Fruit fly (Drosophila melanogaster) whole organism, prepupa: ENCODE measurements around the gene CG42815.

ENCODE experiments used
- CG10631 ChIP-seq: fragments of 200-800 bp; sonication (Bioruptor generic); optimal IDR thresholded peaks from 2 replicates; lab custom pipeline; 2016; ENCODE audit warnings: missing biosample characterization, missing genetic modification characterization
- CG10669 ChIP-seq: fragments of 200-800 bp; sonication (Bioruptor generic); optimal IDR thresholded peaks from 3 replicates; lab custom pipeline; 2018; ENCODE audit warnings: missing biosample characterization, mild to moderate bottlenecking, missing genetic modification characterization, moderate library complexity
- CG11294 ChIP-seq: fragments of 200-800 bp; sonication (Bioruptor generic); IDR thresholded peaks from 2 replicates; pipeline ENCODE4 v1.3.6; 2022; ENCODE audit warnings: missing biosample characterization, missing genetic modification characterization
- CG11762 ChIP-seq: fragments of 200-800 bp; sonication (Bioruptor generic); optimal IDR thresholded peaks from 3 replicates; lab custom pipeline; 2016; ENCODE audit warnings: missing biosample characterization, missing genetic modification characterization; ENCODE audit not compliant: insufficient read depth
- CG11902 ChIP-seq: fragments of 200-800 bp; sonication (Bioruptor generic); optimal IDR thresholded peaks from 3 replicates; lab custom pipeline; 2016; ENCODE audit warnings: missing biosample characterization, missing genetic modification characterization
- CG1621 ChIP-seq: fragments of 200-800 bp; sonication (Bioruptor generic); optimal IDR thresholded peaks from 3 replicates; lab custom pipeline; 2018; ENCODE audit warnings: missing biosample characterization, mild to moderate bottlenecking, missing genetic modification characterization
- CG16779 ChIP-seq: fragments of 200-800 bp; sonication (Bioruptor generic); optimal IDR thresholded peaks from 3 replicates; lab custom pipeline; 2017; ENCODE audit warnings: missing biosample characterization, mild to moderate bottlenecking, missing genetic modification characterization
- CG31627 ChIP-seq: fragments of 200-800 bp; sonication (Bioruptor generic); optimal IDR thresholded peaks from 3 replicates; lab custom pipeline; 2016; ENCODE audit warnings: missing biosample characterization, missing genetic modification characterization
- CG32006 ChIP-seq: fragments of 200-800 bp; sonication (Bioruptor generic); optimal IDR thresholded peaks from 3 replicates; lab custom pipeline; 2017; ENCODE audit warnings: missing biosample characterization, mild to moderate bottlenecking, missing genetic modification characterization
- CG34406 ChIP-seq: fragments of 200-800 bp; sonication (Bioruptor generic); optimal IDR thresholded peaks from 3 replicates; lab custom pipeline; 2016; ENCODE audit warnings: missing biosample characterization, missing genetic modification characterization
- CG4318 ChIP-seq: fragments of 200-800 bp; sonication (Bioruptor generic); optimal IDR thresholded peaks from 3 replicates; lab custom pipeline; 2017; ENCODE audit warnings: missing biosample characterization, mild to moderate bottlenecking, missing genetic modification characterization
- CG6163 ChIP-seq: fragments of 200-800 bp; sonication (Bioruptor generic); IDR thresholded peaks from 3 replicates; pipeline ENCODE4 v1.3.6; 2022; ENCODE audit warnings: missing biosample characterization, missing genetic modification characterization
- CG6276 ChIP-seq: fragments of 200-800 bp; sonication (Bioruptor generic); optimal IDR thresholded peaks from 2 replicates; lab custom pipeline; 2017; ENCODE audit warnings: missing biosample characterization, mild to moderate bottlenecking, missing genetic modification characterization
- CG6792 ChIP-seq: fragments of 200-800 bp; sonication (Bioruptor generic); optimal IDR thresholded peaks from 3 replicates; lab custom pipeline; 2016; ENCODE audit warnings: missing biosample characterization, missing genetic modification characterization
- CG6854 ChIP-seq: fragments of 200-800 bp; sonication (Bioruptor generic); optimal IDR thresholded peaks from 2 replicates; lab custom pipeline; 2017; ENCODE audit warnings: missing biosample characterization, mild to moderate bottlenecking, missing genetic modification characterization
- CG8119 ChIP-seq: fragments of 200-800 bp; sonication (Bioruptor generic); IDR thresholded peaks from 3 replicates; pipeline ENCODE4 v1.3.6; 2022; ENCODE audit warnings: missing biosample characterization, missing genetic modification characterization
- CG8319 ChIP-seq: fragments of 200-800 bp; sonication (Bioruptor generic); optimal IDR thresholded peaks from 3 replicates; lab custom pipeline; 2016; ENCODE audit warnings: missing biosample characterization, missing genetic modification characterization
- CG8632 ChIP-seq: fragments of 200-800 bp; sonication (Bioruptor generic); optimal IDR thresholded peaks from 3 replicates; lab custom pipeline; 2016; ENCODE audit warnings: missing biosample characterization, missing genetic modification characterization
- CG9139 ChIP-seq: fragments of 200-800 bp; sonication (Bioruptor generic); optimal IDR thresholded peaks from 3 replicates; lab custom pipeline; 2017; ENCODE audit warnings: missing biosample characterization, mild to moderate bottlenecking, missing genetic modification characterization
- Eip75B ChIP-seq: fragments of 200-800 bp; sonication (Bioruptor generic); optimal IDR thresholded peaks from 3 replicates; lab custom pipeline; 2016; ENCODE audit warnings: missing biosample characterization, missing genetic modification characterization
- Ets21C ChIP-seq: fragments of 200-800 bp; sonication (Bioruptor generic); optimal IDR thresholded peaks from 3 replicates; lab custom pipeline; 2016; ENCODE audit warnings: missing biosample characterization, missing genetic modification characterization
- Ets96B ChIP-seq: fragments of 200-800 bp; optimal IDR thresholded peaks from 2 replicates; lab custom pipeline; 2019; ENCODE audit warnings: missing biosample characterization, mild to moderate bottlenecking, missing genetic modification characterization, moderate library complexity
- Gug ChIP-seq: fragments of 200-800 bp; sonication (Bioruptor generic); IDR thresholded peaks from 2 replicates; pipeline ENCODE4 v1.3.6; 2022; ENCODE audit warnings: missing biosample characterization, missing genetic modification characterization
- Hr38 ChIP-seq: sonication (Bioruptor generic); optimal IDR thresholded peaks from 2 replicates; lab custom pipeline; 2016; ENCODE audit warnings: missing biosample characterization, missing genetic modification characterization
- Hr4 ChIP-seq: fragments of 200-800 bp; sonication (Bioruptor generic); optimal IDR thresholded peaks from 3 replicates; lab custom pipeline; 2016; ENCODE audit warnings: missing biosample characterization, missing genetic modification characterization
- Lpt ChIP-seq: fragments of 200-800 bp; sonication (Bioruptor generic); optimal IDR thresholded peaks from 3 replicates; lab custom pipeline; 2016; ENCODE audit warnings: missing biosample characterization, missing genetic modification characterization
- OdsH ChIP-seq: fragments of 200-800 bp; sonication (Bioruptor generic); optimal IDR thresholded peaks from 3 replicates; lab custom pipeline; 2016; ENCODE audit warnings: missing biosample characterization, missing genetic modification characterization
- Sox102F ChIP-seq: fragments of 200-800 bp; sonication (Bioruptor generic); optimal IDR thresholded peaks from 2 replicates; lab custom pipeline; 2016; ENCODE audit warnings: missing biosample characterization, mild to moderate bottlenecking, missing genetic modification characterization
- Sox14 ChIP-seq: fragments of 200-800 bp; sonication (Bioruptor generic); optimal IDR thresholded peaks from 3 replicates; lab custom pipeline; 2016; ENCODE audit warnings: missing biosample characterization, missing genetic modification characterization
- Sox15 ChIP-seq: fragments of 200-800 bp; sonication (Bioruptor generic); optimal IDR thresholded peaks from 3 replicates; lab custom pipeline; 2016; ENCODE audit warnings: missing biosample characterization, missing genetic modification characterization
- achi ChIP-seq: fragments of 200-800 bp; sonication (Bioruptor generic); optimal IDR thresholded peaks from 3 replicates; lab custom pipeline; 2016; ENCODE audit warnings: missing biosample characterization, missing genetic modification characterization
- acj6 ChIP-seq: fragments of 200-800 bp; sonication (Bioruptor generic); optimal IDR thresholded peaks from 3 replicates; lab custom pipeline; 2016; ENCODE audit warnings: missing biosample characterization, missing genetic modification characterization
- cyc ChIP-seq: fragments of 200-800 bp; sonication (Bioruptor generic); optimal IDR thresholded peaks from 3 replicates; lab custom pipeline; 2016; ENCODE audit warnings: missing biosample characterization, missing genetic modification characterization
- dac ChIP-seq: fragments of 200-800 bp; sonication (Bioruptor generic); optimal IDR thresholded peaks from 2 replicates; lab custom pipeline; 2017; ENCODE audit warnings: missing biosample characterization, mild to moderate bottlenecking, missing genetic modification characterization
- eg ChIP-seq: fragments of 200-800 bp; sonication (Bioruptor generic); IDR thresholded peaks from 3 replicates; pipeline ENCODE4 v1.3.6; 2022; ENCODE audit warnings: missing biosample characterization, missing genetic modification characterization
- fkh ChIP-seq: fragments of 200-800 bp; sonication (Bioruptor generic); optimal IDR thresholded peaks from 3 replicates; lab custom pipeline; 2017; ENCODE audit warnings: missing biosample characterization, mild to moderate bottlenecking, missing genetic modification characterization, moderate library complexity
- lz ChIP-seq: fragments of 200-800 bp; sonication (Bioruptor generic); optimal IDR thresholded peaks from 3 replicates; lab custom pipeline; 2016; ENCODE audit warnings: missing biosample characterization, missing genetic modification characterization
- net ChIP-seq: fragments of 200-800 bp; sonication (Bioruptor generic); optimal IDR thresholded peaks from 3 replicates; lab custom pipeline; 2016; ENCODE audit warnings: missing biosample characterization, missing genetic modification characterization
- salr ChIP-seq, 2 experiments: fragments of 200-800 bp; sonication (Bioruptor generic); optimal IDR thresholded peaks; 3 replicates each; lab custom pipeline; 2016 to 2018; ENCODE audit warnings: missing biosample characterization in 2 of 2, missing genetic modification characterization in 2 of 2, mild to moderate bottlenecking in 1 of 2
- ss ChIP-seq, 2 experiments: fragments of 200-800 bp; sonication (Bioruptor generic); optimal IDR thresholded peaks; 2 replicates in 1 of 2; 3 replicates in 1 of 2; lab custom pipeline; 2017 to 2018; ENCODE audit warnings: mild to moderate bottlenecking in 2 of 2, missing biosample characterization in 2 of 2, missing genetic modification characterization in 2 of 2, moderate library complexity in 1 of 2
- svp ChIP-seq: fragments of 200-800 bp; sonication (Bioruptor generic); peaks from one replicate; lab custom pipeline; 2016; ENCODE audit warnings: missing biosample characterization, missing genetic modification characterization
- topi ChIP-seq: fragments of 200-800 bp; sonication (Bioruptor generic); optimal IDR thresholded peaks from 3 replicates; lab custom pipeline; 2016; ENCODE audit warnings: missing biosample characterization, missing genetic modification characterization

CG42815 gene

dm6 chr3L:17791495-17791894, 209 bp upstream of the CG42815 start:
- peak; percentile 72 for TF ChIP-seq fkh (GFP tag; lab: Kevin White, UChicago)
- TF ChIP-seq CG1621: no peak

- no peak for TF ChIP-seq Ets21C (GFP tag; lab: Kevin White, UChicago)
Observed at dm6 chr3L:17791067-17791466, 219 bp downstream of the CG42815 start.

dm6 chr3L:17763987-17764386, 27.3 kb downstream of the CG42815 start, which contains the start of the genes Adgf-A and Adgf-A2:
Gene Adgf-A (minus strand): TSS chr3L:17764158.
Gene Adgf-A2 (minus strand): TSS chr3L:17764158.
- no peak for TF ChIP-seq CG6276 (GFP tag; lab: Kevin White, UChicago)
- no peak for TF ChIP-seq CG10631 (GFP tag; lab: Kevin White, UChicago)
- no peak for TF ChIP-seq Sox14 (GFP tag; lab: Kevin White, UChicago)
- no peak for TF ChIP-seq CG11762 (GFP tag; lab: Kevin White, UChicago)
- TF ChIP-seq ss (GFP tag; optimal IDR thresholded peaks at IDR 0.05; lab: Kevin White, UChicago): no peak
- TF ChIP-seq CG6854: no peak
- TF ChIP-seq Hr38 (GFP tag; lab: Kevin White, UChicago): no peak
- TF ChIP-seq CG16779 (tag; lab: Kevin White, UChicago): no peak
- TF ChIP-seq OdsH: no peak
- TF ChIP-seq svp (GFP tag; lab: Kevin White, UChicago): no peak
- no peak for TF ChIP-seq Ets96B
- TF ChIP-seq CG31627 (GFP tag; lab: Kevin White, UChicago): no peak
- TF ChIP-seq CG11294 (GFP tag; lab: Robert Waterston, UW): no peak
- TF ChIP-seq CG8632: no peak
- TF ChIP-seq CG8119 (GFP tag; lab: Robert Waterston, UW): no peak
- no peak for TF ChIP-seq cyc (GFP tag; lab: Kevin White, UChicago)
- TF ChIP-seq CG6792 (GFP tag; lab: Kevin White, UChicago): no peak
- no peak for TF ChIP-seq Lpt (GFP tag; lab: Kevin White, UChicago)
- TF ChIP-seq CG8319: no peak

- TF ChIP-seq CG34406 (GFP tag; lab: Kevin White, UChicago) (no peak), ss (GFP tag; optimal IDR thresholded peaks at IDR 0.05; lab: Kevin White, UChicago) (no peak), Sox102F (GFP tag; lab: Kevin White, UChicago) (no peak), CG31627 (GFP tag; lab: Kevin White, UChicago) (no peak), dac (GFP tag; lab: Kevin White, UChicago) (no peak), CG1621 (no peak), CG16779 (tag; lab: Kevin White, UChicago) (no peak), CG32006 (no peak), CG4318 (GFP tag; lab: Kevin White, UChicago) (no peak), salr (GFP tag; optimal IDR thresholded peaks at IDR 0.05; lab: Kevin White, UChicago) (no peak), CG8319 (no peak), CG9139 (no peak), Hr4 (GFP tag; lab: Kevin White, UChicago) (no peak), Hr38 (GFP tag; lab: Kevin White, UChicago) (no peak), topi (GFP tag; lab: Kevin White, UChicago) (no peak), CG11902 (no peak), CG6276 (GFP tag; lab: Kevin White, UChicago) (no peak), eg (GFP tag; lab: Robert Waterston, UW) (no peak), CG6163 (GFP tag; lab: Robert Waterston, UW) (no peak)
Observed at dm6 chr3L:17759072-17759747, 32.1 kb downstream of the CG42815 start, which contains the start of gene CG32181. Gene CG32181 (plus strand): TSS chr3L:17759697.

dm6 chr3L:17758084-17758211, 33.3 kb downstream of the CG42815 start, which contains the start of gene CG32182:
Gene CG32182 (plus strand): TSS chr3L:17758112.
- TF ChIP-seq CG11902 (no peak), Ets21C (GFP tag; lab: Kevin White, UChicago) (no peak), ss (GFP tag; optimal IDR thresholded peaks at IDR 0.05; lab: Kevin White, UChicago) (no peak), Gug (GFP tag; lab: Robert Waterston, UW) (no peak), acj6 (GFP tag; lab: Kevin White, UChicago) (no peak), CG32006 (no peak), CG8119 (GFP tag; lab: Robert Waterston, UW) (no peak), CG16779 (tag; lab: Kevin White, UChicago) (no peak), CG4318 (GFP tag; lab: Kevin White, UChicago) (no peak), lz (GFP tag; lab: Kevin White, UChicago) (no peak), Sox15 (GFP tag; lab: Kevin White, UChicago) (no peak), Hr38 (GFP tag; lab: Kevin White, UChicago) (no peak), Eip75B (GFP tag; lab: Kevin White, UChicago) (no peak), net (GFP tag; lab: Kevin White, UChicago) (no peak), cyc (GFP tag; lab: Kevin White, UChicago) (no peak), CG10669 (GFP tag; lab: Kevin White, UChicago) (no peak), achi (GFP tag; lab: Kevin White, UChicago) (no peak)
